Fruit fly (Drosophila melanogaster) Kc167 (cell line): ENCODE results near the gene Ca-Ma2d.

Experiments used
- Myc ChIP-seq: fragments of >200 bp; optimal IDR thresholded peaks from 2 replicates; lab custom pipeline; 2017; ENCODE audit warnings: missing external identifiers
- Sin3A ChIP-seq: fragments of >200 bp; optimal IDR thresholded peaks from 2 replicates; lab custom pipeline; 2018; ENCODE audit warnings: missing external identifiers
- h ChIP-seq: fragments of >200 bp; optimal IDR thresholded peaks from 3 replicates; lab custom pipeline; 2018; ENCODE audit warnings: missing external identifiers
- insv ChIP-seq: fragments of >200 bp; optimal IDR thresholded peaks from 3 replicates; lab custom pipeline; 2018; ENCODE audit warnings: missing external identifiers
- psq ChIP-seq: fragments of >200 bp; optimal IDR thresholded peaks from 2 replicates; lab custom pipeline; 2017; ENCODE audit warnings: missing external identifiers
- ttk ChIP-seq: sonication (Bioruptor generic); optimal IDR thresholded peaks from 2 replicates; lab custom pipeline; 2017; ENCODE audit warnings: missing external identifiers

The Ca-Ma2d gene

DNA sequence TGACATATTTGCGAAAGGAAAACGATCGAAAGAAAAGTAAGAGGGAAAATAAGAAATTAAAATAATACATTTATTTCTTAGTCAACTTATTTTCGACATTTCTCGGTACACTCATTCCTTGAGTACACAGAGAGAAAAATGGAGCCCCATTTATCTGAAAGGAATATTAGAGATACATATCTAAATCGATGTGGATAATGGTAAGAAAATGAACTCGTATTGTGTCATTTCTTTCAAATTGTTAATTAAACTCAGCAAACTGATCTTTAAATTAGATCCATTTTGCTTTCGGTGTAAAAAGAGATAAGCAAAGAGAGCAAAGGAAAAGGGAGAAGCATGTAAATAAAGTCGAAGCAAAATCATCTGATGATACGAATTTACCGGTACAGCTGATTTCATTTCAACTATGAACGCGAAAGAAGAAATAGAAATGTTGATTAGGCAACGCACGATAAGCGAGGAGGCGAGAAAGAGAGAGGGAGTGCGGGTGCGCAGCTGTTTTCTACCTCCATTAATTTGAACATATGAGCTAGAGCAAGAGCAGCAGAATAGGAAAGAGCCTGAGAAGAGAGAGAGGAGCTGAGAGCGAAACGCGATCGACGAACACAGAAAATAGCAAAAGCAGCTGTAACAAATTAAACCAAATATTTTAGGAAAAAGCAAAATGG, 54.6 kb downstream of the Ca-Ma2d start:
- TF ChIP-seq insv (lab: Kevin White, UChicago) (no peak), ttk (lab: Kevin White, UChicago) (no peak), h (lab: Kevin White, UChicago) (no peak), Sin3A (lab: Kevin White, UChicago) (no peak), psq (lab: Kevin White, UChicago) (no peak), Myc (lab: Kevin White, UChicago) (no peak)

DNA sequence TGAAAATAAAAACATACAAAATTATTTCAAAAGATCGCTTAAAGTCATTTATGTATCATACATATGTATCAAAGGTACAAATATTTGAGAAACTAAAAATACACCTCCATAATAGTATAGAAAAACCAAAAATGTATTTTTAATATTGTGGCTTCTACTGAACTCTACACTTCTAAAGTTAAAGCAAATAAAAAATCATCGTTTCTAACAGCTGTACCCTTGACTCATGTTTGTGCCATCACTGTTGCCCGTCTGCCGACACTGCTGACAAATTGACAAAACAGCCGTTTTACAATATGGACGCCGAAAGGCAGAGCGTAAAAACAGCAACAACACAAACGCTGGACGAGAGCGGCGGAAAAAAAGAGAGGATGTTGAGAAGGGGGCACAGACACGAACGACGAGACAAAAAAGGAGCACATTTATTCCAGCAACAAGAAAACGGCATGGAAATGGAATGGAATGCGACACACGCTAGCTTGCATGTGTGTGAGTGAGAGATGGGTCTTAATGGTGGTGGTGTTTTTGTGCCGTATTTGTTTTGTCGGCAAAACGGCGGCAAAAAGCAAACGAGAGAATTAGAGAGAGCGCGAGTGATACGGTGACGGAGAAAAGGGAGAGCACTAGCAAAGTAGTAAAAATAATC, 55.2 kb downstream of the Ca-Ma2d start:
- peak; percentile 89 for TF ChIP-seq psq (lab: Kevin White, UChicago)
- TF ChIP-seq Sin3A (lab: Kevin White, UChicago), result no peak
- TF ChIP-seq Myc (lab: Kevin White, UChicago), result no peak

DNA sequence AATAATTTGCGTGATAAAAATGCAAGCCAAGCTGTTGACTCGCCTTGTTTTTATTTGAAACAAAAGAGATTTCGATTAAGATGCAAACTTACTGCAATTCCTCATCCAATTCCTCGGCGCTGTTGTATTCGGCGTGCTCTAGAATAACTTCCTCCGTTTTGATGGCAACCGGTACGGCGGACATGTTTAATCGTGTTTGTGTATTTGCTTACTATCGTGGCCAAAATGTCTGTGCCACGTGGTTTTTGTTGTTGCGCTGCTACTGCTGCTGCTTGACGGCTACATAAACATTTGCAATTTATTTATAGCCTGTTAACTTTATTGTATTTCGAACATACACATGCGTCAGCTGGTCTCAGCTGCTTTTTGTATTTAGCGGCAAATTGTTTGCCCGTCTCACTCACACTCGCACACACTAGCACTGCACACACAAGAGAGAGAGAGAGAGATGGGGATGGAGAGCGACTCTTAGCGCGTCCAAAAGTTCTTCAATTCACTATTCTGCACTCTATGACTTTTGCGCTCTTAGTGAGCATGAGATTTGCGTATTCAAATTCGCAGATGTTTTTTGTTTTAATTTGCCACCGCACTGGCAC, 55.8 kb downstream of the Ca-Ma2d start:
- TF ChIP-seq ttk (lab: Kevin White, UChicago), result no peak
- no peak for TF ChIP-seq insv (lab: Kevin White, UChicago)
- no peak for TF ChIP-seq h (lab: Kevin White, UChicago)
- TF ChIP-seq Sin3A (lab: Kevin White, UChicago), result no peak
- TF ChIP-seq psq (lab: Kevin White, UChicago), result no peak
- no peak for TF ChIP-seq Myc (lab: Kevin White, UChicago)

DNA sequence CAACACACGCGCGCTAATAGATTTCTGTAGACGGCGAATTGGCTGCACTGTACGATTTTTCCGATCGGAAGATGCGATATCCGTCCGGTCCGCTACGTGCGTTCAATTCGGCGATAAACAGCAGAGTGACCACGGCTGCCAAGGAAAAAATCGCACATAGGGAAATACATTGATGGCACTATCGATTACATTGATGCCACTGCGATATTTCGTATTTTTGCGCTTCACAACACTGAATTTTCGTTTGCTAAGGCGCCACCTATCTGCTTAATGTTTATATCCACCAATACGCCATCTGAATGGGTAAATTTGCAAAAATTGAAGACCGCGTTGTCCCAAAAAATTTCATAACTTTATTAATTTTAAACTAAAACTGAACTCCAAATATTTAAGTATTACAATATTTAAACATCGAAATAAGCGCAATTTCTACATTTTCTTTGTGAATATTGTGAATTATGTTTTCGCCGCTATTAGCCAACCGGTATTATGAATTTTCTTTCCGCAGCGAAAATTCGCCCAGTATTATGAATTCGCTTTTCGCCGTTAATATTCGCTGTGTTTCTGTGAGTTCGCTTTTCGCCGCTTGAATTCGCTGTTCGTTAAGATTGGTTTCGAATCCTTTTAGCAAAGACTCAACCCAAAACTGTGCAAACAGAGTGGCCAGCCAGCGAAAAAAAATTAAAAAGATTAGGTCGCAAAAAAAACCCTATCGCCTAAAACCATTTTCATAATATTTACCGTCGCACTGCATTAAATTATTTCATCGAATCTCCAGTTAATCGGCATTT, 56.5 kb downstream of the Ca-Ma2d start, which contains the start of the genes crp and pkaap:
Gene crp (minus strand): TSS at position 129 of the 791 bp plus-strand sequence.
Gene pkaap (plus strand): TSS at position 689 of the 791 bp plus-strand sequence.
- TF ChIP-seq ttk (lab: Kevin White, UChicago) (no peak), psq (lab: Kevin White, UChicago) (no peak), Myc (lab: Kevin White, UChicago) (no peak), h (lab: Kevin White, UChicago) (no peak), insv (lab: Kevin White, UChicago) (no peak), Sin3A (lab: Kevin White, UChicago) (no peak)

DNA sequence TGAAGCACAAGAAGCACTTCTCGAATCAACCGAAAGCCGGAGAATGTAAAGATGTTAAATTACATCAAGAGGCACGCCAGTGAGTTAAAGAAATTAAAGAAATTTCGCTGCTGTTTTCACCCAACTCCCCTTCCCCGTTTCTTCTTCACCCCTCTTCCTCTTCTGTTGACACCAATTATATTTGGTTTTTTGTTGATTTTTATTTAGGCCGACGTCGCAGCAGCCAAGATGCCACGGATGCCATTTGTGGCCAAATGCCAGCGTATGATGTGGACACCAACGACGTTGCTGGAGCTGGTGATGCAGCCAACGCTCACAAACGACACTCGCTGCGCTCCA, 57.1 kb downstream of the Ca-Ma2d start:
- TF ChIP-seq Myc (lab: Kevin White, UChicago) (no peak), Sin3A (lab: Kevin White, UChicago) (no peak), psq (lab: Kevin White, UChicago) (no peak), h (lab: Kevin White, UChicago) (no peak), insv (lab: Kevin White, UChicago) (no peak), ttk (lab: Kevin White, UChicago) (no peak)

DNA sequence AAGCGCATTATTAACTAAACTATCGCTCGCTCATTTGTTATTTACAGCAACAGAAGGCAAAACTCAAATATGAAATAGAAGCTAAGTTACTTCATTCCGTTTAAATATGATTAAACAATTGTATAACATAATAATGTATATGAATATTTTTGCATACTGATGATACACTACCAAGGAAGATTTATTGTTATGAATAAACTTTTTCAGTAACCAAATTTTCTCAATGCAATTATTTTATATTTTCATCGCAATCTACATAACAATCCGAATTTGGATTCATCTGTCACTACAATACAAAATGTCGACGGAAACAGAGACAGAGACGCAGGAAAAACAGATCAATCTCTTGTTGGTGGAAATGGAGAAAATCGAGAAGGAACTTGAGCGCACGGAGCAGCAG, 59.7 kb downstream of the Ca-Ma2d start, which contains the start of gene CG17329:
Gene CG17329 (plus strand): TSS at position 301 of the 400 bp plus-strand sequence.
- TF ChIP-seq h (lab: Kevin White, UChicago), result no peak
- no peak for TF ChIP-seq ttk (lab: Kevin White, UChicago)
- no peak for TF ChIP-seq insv (lab: Kevin White, UChicago)
- no peak for TF ChIP-seq Sin3A (lab: Kevin White, UChicago)
- no peak for TF ChIP-seq Myc (lab: Kevin White, UChicago)
- no peak for TF ChIP-seq psq (lab: Kevin White, UChicago)
